Worm (Caenorhabditis elegans): ENCODE measurements around the gene rcs-1.

The rcs-1 gene

ce11 chrX:8846447-8847237 lies 18.3 kb upstream of the rcs-1 start, which contains the start of gene C28G1.10:
C28G1.10 (plus strand) TSS chrX:8847122.
- TF ChIP-seq alr-1 (tag; optimal IDR thresholded peaks at IDR 0.05) (no peak), ceh-16 (tag; optimal IDR thresholded peaks at IDR 0.05) (no peak), zag-1 (tag; optimal IDR thresholded peaks at IDR 0.05) (no peak), lin-11 (tag; optimal IDR thresholded peaks at IDR 0.05) (no peak), lin-13 (GFP tag; optimal IDR thresholded peaks at IDR 0.05) (no peak), gmeb-1 (tag; optimal IDR thresholded peaks at IDR 0.05) (peak; percentile 21), lin-39 (tag; optimal IDR thresholded peaks at IDR 0.05) (no peak), crh-2 (tag; optimal IDR thresholded peaks at IDR 0.05) (peak; percentile 23), unc-55 (GFP tag; optimal IDR thresholded peaks at IDR 0.05) (no peak), snpc-4 (tag; optimal IDR thresholded peaks at IDR 0.05) (no peak), fos-1 (tag; optimal IDR thresholded peaks at IDR 0.05) (peak; percentile 42), dmd-4 (tag; optimal IDR thresholded peaks at IDR 0.05) (no peak), nhr-21 (tag; optimal IDR thresholded peaks at IDR 0.05) (peak; percentile 37), nhr-11 (tag; optimal IDR thresholded peaks at IDR 0.05) (no peak), nhr-129 (tag; optimal IDR thresholded peaks at IDR 0.05) (no peak), nhr-6 (tag; optimal IDR thresholded peaks at IDR 0.05) (no peak)

DNA sequence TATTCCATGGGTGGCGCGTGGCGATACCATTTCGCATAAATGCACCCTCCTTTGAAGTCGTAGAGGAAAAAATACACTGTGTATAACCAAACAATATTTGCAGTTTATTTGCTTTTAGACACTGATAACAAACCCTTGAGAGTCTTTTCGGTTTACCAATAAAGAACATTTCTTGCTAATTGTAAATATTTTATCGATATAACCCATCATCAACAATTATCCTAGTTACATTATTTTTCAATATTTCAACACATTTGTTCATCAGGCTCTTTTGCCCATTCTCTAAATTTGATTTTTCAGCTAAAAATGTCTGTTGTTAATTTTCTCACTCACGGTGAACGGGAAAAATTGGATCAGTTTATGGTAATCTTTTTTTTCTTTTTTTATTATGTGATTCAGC lies 15.6 kb upstream of the rcs-1 start, which contains the start of gene ubc-23:
Gene ubc-23 (plus strand): TSS at position 301 of the 400 bp plus-strand sequence.
- TF ChIP-seq ztf-1 (GFP tag; conservative IDR thresholded peaks at IDR 0.05) (no peak), skn-1 (tag; optimal IDR thresholded peaks at IDR 0.05) (no peak)

ce11 chrX:8838176-8838575 lies 9.8 kb upstream of the rcs-1 start:
- TF ChIP-seq elt-1 (tag; optimal IDR thresholded peaks at IDR 0.05) (no peak), ztf-1 (GFP tag; conservative IDR thresholded peaks at IDR 0.05) (no peak), nhr-10 (tag; optimal IDR thresholded peaks at IDR 0.05) (no peak), sma-3 (GFP tag; optimal IDR thresholded peaks at IDR 0.05) (no peak), nhr-12 (tag; optimal IDR thresholded peaks at IDR 0.05) (no peak), lin-13 (GFP tag; optimal IDR thresholded peaks at IDR 0.05) (no peak), unc-62 (GFP tag; optimal IDR thresholded peaks at IDR 0.05) (no peak), mbf-1 (tag; optimal IDR thresholded peaks at IDR 0.05) (no peak), snpc-4 (tag; optimal IDR thresholded peaks at IDR 0.05) (no peak), mdl-1 (tag; optimal IDR thresholded peaks at IDR 0.05) (no peak), nhr-23 (tag; optimal IDR thresholded peaks at IDR 0.05) (no peak), fos-1 (tag; optimal IDR thresholded peaks at IDR 0.05) (no peak), lin-11 (tag; optimal IDR thresholded peaks at IDR 0.05) (no peak), sem-4 (tag; optimal IDR thresholded peaks at IDR 0.05) (no peak), egl-27 (tag; optimal IDR thresholded peaks at IDR 0.05) (no peak), nhr-6 (tag; optimal IDR thresholded peaks at IDR 0.05) (no peak)

DNA sequence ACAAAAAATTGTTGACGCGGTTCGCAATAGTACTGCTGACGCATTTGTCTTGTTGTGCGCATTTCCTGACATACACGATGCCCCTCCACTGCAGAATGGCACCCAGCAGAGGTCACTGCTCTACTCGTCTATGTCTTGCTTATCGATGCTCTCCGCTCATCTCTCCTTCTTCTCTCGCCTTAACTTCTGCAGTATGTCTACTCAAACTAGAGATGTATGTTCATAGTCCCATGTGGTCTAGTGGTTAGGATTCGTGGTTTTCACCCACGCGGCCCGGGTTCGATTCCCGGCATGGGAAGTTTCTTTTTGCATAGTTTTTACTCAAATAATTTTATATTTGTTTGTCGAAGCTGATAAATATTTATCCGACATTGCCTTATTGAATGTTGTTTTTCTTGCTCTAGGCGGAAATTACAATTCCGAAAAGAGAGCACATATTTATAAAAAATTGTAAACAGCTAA lies 7.6 kb upstream of the rcs-1 start, which contains the start of gene C28G1.2:
Gene C28G1.2 (plus strand): TSS at position 130 of the 462 bp plus-strand sequence.
- TF ChIP-seq dmd-4 (tag; optimal IDR thresholded peaks at IDR 0.05) = no peak
- peak; percentile 85 for TF ChIP-seq lin-11 (tag; optimal IDR thresholded peaks at IDR 0.05)
- TF ChIP-seq mab-5 (tag; optimal IDR thresholded peaks at IDR 0.05) = peak; percentile 92
- no peak for TF ChIP-seq ZK546.5 (tag; optimal IDR thresholded peaks at IDR 0.05)
- TF ChIP-seq mbf-1 (tag; optimal IDR thresholded peaks at IDR 0.05) = no peak
- peak; percentile 95 for TF ChIP-seq F13H6.1 (tag; optimal IDR thresholded peaks at IDR 0.05)
- peak; percentile 80 for TF ChIP-seq gmeb-1 (tag; optimal IDR thresholded peaks at IDR 0.05)
- TF ChIP-seq elt-1 (tag; optimal IDR thresholded peaks at IDR 0.05) = no peak
- TF ChIP-seq lin-13 (GFP tag; optimal IDR thresholded peaks at IDR 0.05) = peak; percentile 84
- peak; percentile 90 for TF ChIP-seq nhr-25 (tag; optimal IDR thresholded peaks at IDR 0.05)
- TF ChIP-seq aly-2 (tag; optimal IDR thresholded peaks at IDR 0.05) = no peak
- no peak for TF ChIP-seq nhr-12 (tag; optimal IDR thresholded peaks at IDR 0.05)
- peak; percentile 91 for TF ChIP-seq sma-3 (GFP tag; optimal IDR thresholded peaks at IDR 0.05)
- TF ChIP-seq blmp-1 (tag; optimal IDR thresholded peaks at IDR 0.05; ENCODE audit: insufficient read depth) = peak; percentile 58
- peak; percentile 79 for TF ChIP-seq ztf-4 (tag; optimal IDR thresholded peaks at IDR 0.05)
- TF ChIP-seq fos-1 (tag; optimal IDR thresholded peaks at IDR 0.05) = peak; percentile 65
- peak; percentile 84 to 93 for TF ChIP-seq lsy-2 (tag; optimal IDR thresholded peaks at IDR 0.05)
- TF ChIP-seq sem-4 (tag; optimal IDR thresholded peaks at IDR 0.05) = peak; percentile 84
- peak; percentile 62 for TF ChIP-seq peb-1 (tag; optimal IDR thresholded peaks at IDR 0.05)
- no peak for TF ChIP-seq elt-3 (tag; optimal IDR thresholded peaks at IDR 0.05)
- no peak for TF ChIP-seq R02D3.7 (tag; optimal IDR thresholded peaks at IDR 0.05)
- peak; percentile 38 for TF ChIP-seq nhr-77 (tag; optimal IDR thresholded peaks at IDR 0.05)
- peak; percentile 59 for TF ChIP-seq zag-1 (tag; optimal IDR thresholded peaks at IDR 0.05)
- TF ChIP-seq Y55F3AM.14 (GFP tag; optimal IDR thresholded peaks at IDR 0.05) = peak; percentile 81
- TF ChIP-seq skn-1 (tag; optimal IDR thresholded peaks at IDR 0.05) = no peak
- no peak for TF ChIP-seq alr-1 (tag; optimal IDR thresholded peaks at IDR 0.05)
- peak; percentile 44 to 85 for TF ChIP-seq mdl-1 (tag; optimal IDR thresholded peaks at IDR 0.05)
- peak; percentile 97 for TF ChIP-seq nhr-129 (tag; optimal IDR thresholded peaks at IDR 0.05)
- TF ChIP-seq nhr-10 (tag; optimal IDR thresholded peaks at IDR 0.05) = peak; percentile 45
- TF ChIP-seq ceh-16 (tag; optimal IDR thresholded peaks at IDR 0.05) = peak; percentile 28
- TF ChIP-seq egl-27 (tag; optimal IDR thresholded peaks at IDR 0.05) = peak; percentile 94
- TF ChIP-seq nhr-11 (tag; optimal IDR thresholded peaks at IDR 0.05) = peak; percentile 69
- peak; percentile 91 for TF ChIP-seq unc-55 (GFP tag; optimal IDR thresholded peaks at IDR 0.05)
- TF ChIP-seq nhr-6 (tag; optimal IDR thresholded peaks at IDR 0.05) = peak; percentile 95
- TF ChIP-seq ztf-11 (tag; optimal IDR thresholded peaks at IDR 0.05) = peak; percentile 29
- TF ChIP-seq ama-1 (optimal IDR thresholded peaks at IDR 0.05) = no peak
